Fruit fly (Drosophila melanogaster): Measurements from ENCODE around the gene CG5895.

CG5895 gene

DNA sequence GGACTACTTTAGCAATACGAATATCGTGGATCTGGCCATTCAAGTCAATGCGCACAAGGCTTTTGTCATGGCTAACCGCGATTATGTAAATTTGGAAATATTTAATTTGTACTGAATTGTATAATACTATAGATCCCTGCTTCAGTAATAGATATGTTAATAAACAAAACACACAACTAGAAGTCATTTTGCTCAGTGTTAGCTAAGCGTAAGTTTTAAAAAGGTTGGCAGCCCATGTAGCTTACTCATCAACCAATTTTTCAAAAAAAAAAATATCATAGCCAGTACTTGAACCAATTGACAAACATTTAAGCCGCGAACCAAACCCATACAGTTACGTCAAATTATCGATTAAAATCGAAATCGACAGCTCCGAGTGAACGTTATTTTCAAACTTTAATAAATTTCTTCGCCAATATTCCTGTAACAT is 1.8 kb downstream of the CG5895 start (continued):
- peak; percentile 6 for TF ChIP-seq CG3995 (GFP tag; optimal IDR thresholded peaks at IDR 0.05)
- peak; percentile 78; the same call in 1 of the 2 replicates for TF ChIP-seq ranshi (GFP tag; IDR thresholded peaks at IDR 0.05)
- peak; percentile 68 for TF ChIP-seq knrl (GFP tag; IDR thresholded peaks at IDR 0.05; ENCODE audit: partially characterized antibody)
- no peak for TF ChIP-seq ham (GFP tag; IDR thresholded peaks at IDR 0.05)
- peak; percentile 39 for TF ChIP-seq ftz-f1 (GFP tag; optimal IDR thresholded peaks at IDR 0.05)
- TF ChIP-seq CG1602 (GFP tag; optimal IDR thresholded peaks at IDR 0.05), result peak; percentile 43
- peak; percentile 22 for TF ChIP-seq CG3838 (GFP tag; optimal IDR thresholded peaks at IDR 0.05)
- peak; percentile 15 for TF ChIP-seq CG30020 (tag; optimal IDR thresholded peaks at IDR 0.05)
- TF ChIP-seq cg (GFP tag; optimal IDR thresholded peaks at IDR 0.05), result no peak
- TF ChIP-seq Med (GFP tag), result peak; percentile 97
- TF ChIP-seq h (optimal IDR thresholded peaks at IDR 0.05), result no peak
- peak; percentile 64 for TF ChIP-seq Atf3 (GFP tag; optimal IDR thresholded peaks at IDR 0.05)
- TF ChIP-seq tgo (GFP tag; IDR thresholded peaks at IDR 0.05), result peak; percentile 80
- no peak for TF ChIP-seq CG4360 (GFP tag; IDR thresholded peaks at IDR 0.05)
- TF ChIP-seq fd3F (GFP tag; optimal IDR thresholded peaks at IDR 0.05), result peak; percentile 47
- TF ChIP-seq CG11560 (tag; IDR thresholded peaks at IDR 0.05), result peak; percentile 95
- TF ChIP-seq Sry-δ (GFP tag; optimal IDR thresholded peaks at IDR 0.05), result peak; percentile 77
- 0 out of 2 replicates have a peak, but pooled peaks have one; percentile 26 for TF ChIP-seq toy (GFP tag; IDR thresholded peaks at IDR 0.05)
- peak; percentile 30 for TF ChIP-seq tio (GFP tag; optimal IDR thresholded peaks at IDR 0.05)
- peak; percentile 69 for TF ChIP-seq wek (GFP tag; optimal IDR thresholded peaks at IDR 0.05)
- no peak for TF ChIP-seq cad (GFP tag; optimal IDR thresholded peaks at IDR 0.05)
- TF ChIP-seq HHEX (GFP tag; optimal IDR thresholded peaks at IDR 0.05), result peak; percentile 75
- 0 out of 3 replicates have a peak, but pooled peaks have one; percentile 37 for TF ChIP-seq CG6175 (GFP tag; IDR thresholded peaks at IDR 0.05)
- TF ChIP-seq Ets65A (GFP tag), result peak; percentile 97
- TF ChIP-seq Bteb2 (GFP tag; optimal IDR thresholded peaks at IDR 0.05), result peak; percentile 80
- TF ChIP-seq gem (tag; optimal IDR thresholded peaks at IDR 0.05), result peak; percentile 81
- TF ChIP-seq Oaz (GFP tag; IDR thresholded peaks at IDR 0.05), result peak; percentile 63
- peak; percentile 65 for TF ChIP-seq nerfin-1 (tag; optimal IDR thresholded peaks at IDR 0.05)
- peak; percentile 58 for TF ChIP-seq dmrt11E (tag; optimal IDR thresholded peaks at IDR 0.05)
- TF ChIP-seq E2f2 (GFP tag; IDR thresholded peaks at IDR 0.05), result peak; percentile 70
- peak; percentile 75 for TF ChIP-seq Ptx1 (GFP tag; IDR thresholded peaks at IDR 0.05)
- TF ChIP-seq CG10462 (GFP tag; optimal IDR thresholded peaks at IDR 0.05), result peak; percentile 44
- peak; percentile 51; the same call in 1 of the 2 replicates for TF ChIP-seq peb (GFP tag; IDR thresholded peaks at IDR 0.05)
- peak; percentile 63 for TF ChIP-seq pum (GFP tag; optimal IDR thresholded peaks at IDR 0.05)
- TF ChIP-seq CG7745 (tag; optimal IDR thresholded peaks at IDR 0.05), result no peak
- no peak for TF ChIP-seq CG32767 (GFP tag; IDR thresholded peaks at IDR 0.05)
- peak; percentile 79 for TF ChIP-seq E2f1 (GFP tag; IDR thresholded peaks at IDR 0.05)
- peak; percentile 36 for TF ChIP-seq cato (GFP tag; optimal IDR thresholded peaks at IDR 0.05; ENCODE audit: borderline replicate concordance)
- peak; percentile 42; the same call in 1 of the 3 replicates for TF ChIP-seq vnd (GFP tag; IDR thresholded peaks at IDR 0.05; ENCODE audit: partially characterized antibody)
- TF ChIP-seq sens (GFP tag), result peak; percentile 96
- TF ChIP-seq nom (GFP tag; optimal IDR thresholded peaks at IDR 0.05), result peak; percentile 4
- TF ChIP-seq gsb (GFP tag; IDR thresholded peaks at IDR 0.05), result peak; percentile 72
- peak; percentile 100 for TF ChIP-seq Myb (GFP tag; optimal IDR thresholded peaks at IDR 0.05)
- TF ChIP-seq CG4820 (GFP tag; optimal IDR thresholded peaks at IDR 0.05), result peak; percentile 55
- peak; percentile 67 for TF ChIP-seq maf-S (GFP tag; optimal IDR thresholded peaks at IDR 0.05)
- TF ChIP-seq D19B (GFP tag; optimal IDR thresholded peaks at IDR 0.05), result peak; percentile 45
- peak; percentile 48 for TF ChIP-seq p53 (GFP tag; optimal IDR thresholded peaks at IDR 0.05)
- TF ChIP-seq phol (tag; optimal IDR thresholded peaks at IDR 0.05), result peak; percentile 80
- TF ChIP-seq CG6683 (GFP tag; optimal IDR thresholded peaks at IDR 0.05), result peak; percentile 50
- peak; percentile 81 for TF ChIP-seq H2.0 (GFP tag; IDR thresholded peaks at IDR 0.05)
- no peak for TF ChIP-seq Trl (optimal IDR thresholded peaks at IDR 0.05)
- TF ChIP-seq Trl (GFP tag; optimal IDR thresholded peaks at IDR 0.05), result peak; percentile 67
- peak; percentile 48 for TF ChIP-seq crc (GFP tag; optimal IDR thresholded peaks at IDR 0.05)
